Fruit fly (Drosophila melanogaster) whole organism, wandering third instar larva: ENCODE data around the gene CG15544.

Experiments
- Abd-B ChIP-seq: fragments of >200 bp; optimal IDR thresholded peaks from 2 replicates; lab custom pipeline; 2017; ENCODE audit warnings: missing biosample characterization, missing genetic modification characterization
- CG9705 ChIP-seq: fragments of 200-800 bp; sonication (Bioruptor generic); optimal IDR thresholded peaks from 2 replicates; lab custom pipeline; 2018; ENCODE audit warnings: missing biosample characterization, mild to moderate bottlenecking, missing genetic modification characterization
- CrebA ChIP-seq: fragments of 200-800 bp; sonication (Bioruptor generic); optimal IDR thresholded peaks from 2 replicates; lab custom pipeline; 2016; ENCODE audit warnings: missing biosample characterization, mild to moderate bottlenecking, missing genetic modification characterization, borderline replicate concordance
- Dfd ChIP-seq: fragments of >200 bp; optimal IDR thresholded peaks from 2 replicates; lab custom pipeline; 2017; ENCODE audit warnings: missing biosample characterization, missing genetic modification characterization
- Dif ChIP-seq: fragments of 200-275, 200-300 bp; sonication (Bioruptor generic); optimal IDR thresholded peaks from 2 replicates; lab custom pipeline; 2018; ENCODE audit warnings: missing biosample characterization, missing genetic modification characterization; ENCODE audit not compliant: partially characterized antibody
- GATAd ChIP-seq: sonication (Bioruptor generic); optimal IDR thresholded peaks from 2 replicates; lab custom pipeline; 2016; ENCODE audit warnings: missing biosample characterization, missing genetic modification characterization
- HLH106 ChIP-seq: fragments of 200-800 bp; optimal IDR thresholded peaks from 3 replicates; lab custom pipeline; 2019; ENCODE audit warnings: missing biosample characterization, mild to moderate bottlenecking, missing genetic modification characterization, moderate library complexity
- Hr83 ChIP-seq: fragments of 200-300 bp; sonication (Bioruptor generic); optimal IDR thresholded peaks from 2 replicates; lab custom pipeline; 2016; ENCODE audit warnings: missing biosample characterization, mild to moderate bottlenecking, missing genetic modification characterization, moderate library complexity; ENCODE audit not compliant: poor library complexity, severe bottlenecking
- Jra ChIP-seq: sonication (Bioruptor generic); optimal IDR thresholded peaks from 2 replicates; lab custom pipeline; 2016; ENCODE audit warnings: missing biosample characterization, missing genetic modification characterization
- Mio ChIP-seq: sonication (Bioruptor generic); optimal IDR thresholded peaks from 2 replicates; lab custom pipeline; 2016; ENCODE audit warnings: missing biosample characterization, missing genetic modification characterization
- Myc ChIP-seq: fragments of >200 bp; optimal IDR thresholded peaks from 2 replicates; lab custom pipeline; 2017
- N ChIP-seq: fragments of >200 bp; optimal IDR thresholded peaks from 2 replicates; lab custom pipeline; 2018; ENCODE audit warnings: missing biosample characterization, missing external identifiers, missing genetic modification characterization
- Rel ChIP-seq, 2 experiments: fragments of 200-800 bp; sonication (Bioruptor generic) in 1 of 2; optimal IDR thresholded peaks; 2 replicates in 1 of 2; 3 replicates in 1 of 2; lab custom pipeline; 2016 to 2019; ENCODE audit warnings: mild to moderate bottlenecking in 2 of 2, missing biosample characterization in 2 of 2, missing genetic modification characterization in 2 of 2, moderate library complexity in 1 of 2
- Sp1 ChIP-seq: fragments of 200-800 bp; sonication (Bioruptor generic); optimal IDR thresholded peaks from 3 replicates; lab custom pipeline; 2019; ENCODE audit warnings: missing biosample characterization, mild to moderate bottlenecking, missing genetic modification characterization, moderate library complexity
- Vsx2 ChIP-seq: fragments of 200-300, 225-300 bp; sonication (Bioruptor generic); optimal IDR thresholded peaks from 2 replicates; lab custom pipeline; 2018; ENCODE audit warnings: missing biosample characterization, missing genetic modification characterization; ENCODE audit not compliant: partially characterized antibody
- br ChIP-seq: fragments of 200-800 bp; sonication (Bioruptor generic); optimal IDR thresholded peaks from 2 replicates; lab custom pipeline; 2016; ENCODE audit warnings: missing biosample characterization, missing genetic modification characterization
- brk ChIP-seq: fragments of 200-800 bp; sonication (Bioruptor generic); optimal IDR thresholded peaks from 2 replicates; lab custom pipeline; 2016; ENCODE audit warnings: missing biosample characterization, mild to moderate bottlenecking, missing genetic modification characterization
- dl ChIP-seq, 2 experiments: fragments of 175-275, 200-275 bp in 1 of 2; fragments of 200-275 bp in 1 of 2; sonication (Bioruptor generic); optimal IDR thresholded peaks; lab custom pipeline; 2018; ENCODE audit warnings: mild to moderate bottlenecking in 2 of 2, missing biosample characterization in 2 of 2, missing genetic modification characterization in 2 of 2, moderate library complexity in 2 of 2; ENCODE audit not compliant: partially characterized antibody in 2 of 2, insufficient read depth in 1 of 2
- dmrt93B ChIP-seq: fragments of 200-800 bp; sonication (Bioruptor generic); optimal IDR thresholded peaks from 2 replicates; lab custom pipeline; 2018; ENCODE audit warnings: missing biosample characterization, mild to moderate bottlenecking, missing genetic modification characterization
- dsf ChIP-seq: sonication (Bioruptor generic); optimal IDR thresholded peaks from 2 replicates; lab custom pipeline; 2016; ENCODE audit warnings: missing biosample characterization, missing genetic modification characterization, borderline replicate concordance
- ey ChIP-seq: fragments of 200-800 bp; sonication (Bioruptor generic); optimal IDR thresholded peaks from 2 replicates; lab custom pipeline; 2016; ENCODE audit warnings: missing biosample characterization, missing genetic modification characterization
- foxo ChIP-seq, 2 experiments: fragments of 200-800 bp; sonication (Bioruptor generic); optimal IDR thresholded peaks; 2 replicates in 1 of 2; 3 replicates in 1 of 2; lab custom pipeline; 2016 to 2017; ENCODE audit warnings: missing biosample characterization in 2 of 2, missing genetic modification characterization in 2 of 2
- fru ChIP-seq: fragments of 200-800 bp; sonication (Bioruptor generic); optimal IDR thresholded peaks from 3 replicates; lab custom pipeline; 2016; ENCODE audit warnings: missing biosample characterization, mild to moderate bottlenecking, missing genetic modification characterization
- h ChIP-seq: fragments of 200-800 bp; sonication (Bioruptor generic); optimal IDR thresholded peaks from 3 replicates; lab custom pipeline; 2016; ENCODE audit warnings: missing biosample characterization, mild to moderate bottlenecking, missing genetic modification characterization
- jim ChIP-seq: fragments of 175-275, 200-325 bp; sonication (Bioruptor generic); optimal IDR thresholded peaks from 2 replicates; lab custom pipeline; 2016; ENCODE audit warnings: missing biosample characterization, mild to moderate bottlenecking, missing genetic modification characterization
- lola ChIP-seq: fragments of >200 bp; optimal IDR thresholded peaks from 2 replicates; lab custom pipeline; 2017; ENCODE audit warnings: missing biosample characterization, missing genetic modification characterization
- pan ChIP-seq: fragments of >200 bp; optimal IDR thresholded peaks from 2 replicates; lab custom pipeline; 2017
- psq ChIP-seq: fragments of 200-800 bp; sonication (Bioruptor generic); optimal IDR thresholded peaks from 3 replicates; lab custom pipeline; 2017; ENCODE audit warnings: missing biosample characterization, mild to moderate bottlenecking, missing genetic modification characterization, moderate library complexity
- rgr ChIP-seq: fragments of 200-800 bp; sonication (Bioruptor generic); optimal IDR thresholded peaks from 3 replicates; lab custom pipeline; 2016; ENCODE audit warnings: missing biosample characterization, mild to moderate bottlenecking, missing genetic modification characterization
- sage ChIP-seq: fragments of 200-800 bp; sonication (Bioruptor generic); optimal IDR thresholded peaks from 2 replicates; lab custom pipeline; 2016; ENCODE audit warnings: missing biosample characterization, mild to moderate bottlenecking, missing genetic modification characterization
- sv ChIP-seq: fragments of 200-800 bp; sonication (Bioruptor generic); optimal IDR thresholded peaks from 3 replicates; lab custom pipeline; 2016; ENCODE audit warnings: missing biosample characterization, missing genetic modification characterization
- usp ChIP-seq: fragments of >200 bp; optimal IDR thresholded peaks from 2 replicates; lab custom pipeline; 2017; ENCODE audit warnings: missing biosample characterization, missing genetic modification characterization
- woc ChIP-seq: sonication (Bioruptor generic); optimal IDR thresholded peaks from 2 replicates; lab custom pipeline; 2016; ENCODE audit warnings: missing biosample characterization, mild to moderate bottlenecking, missing genetic modification characterization

Gene CG15544

DNA sequence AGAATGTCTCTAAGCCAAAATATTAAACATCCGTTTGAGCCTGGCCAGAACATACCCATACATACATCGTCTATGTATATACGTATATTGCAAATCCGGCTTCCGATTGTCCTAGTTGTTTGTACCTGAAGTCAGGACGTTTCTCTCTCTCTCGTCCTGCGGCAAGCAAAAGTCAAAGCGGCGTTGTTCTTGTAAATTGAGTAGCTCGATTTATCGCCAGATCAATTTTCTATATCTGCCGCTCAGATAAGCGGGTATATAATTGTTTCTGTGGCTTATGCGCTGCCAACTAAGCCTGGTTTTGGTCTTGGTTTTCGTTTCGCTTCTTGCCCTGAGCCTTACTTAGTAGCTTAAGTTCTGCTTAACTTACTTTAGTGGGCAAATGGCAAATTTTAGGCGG lies 29.0 kb downstream of the CG15544 start:
- no peak for TF ChIP-seq pan (lab: Kevin White, UChicago)
- no peak for TF ChIP-seq sage (GFP tag; lab: Kevin White, UChicago)
- TF ChIP-seq dsf (GFP tag; lab: Kevin White, UChicago) = no peak
- no peak for TF ChIP-seq Abd-B (GFP tag; lab: Kevin White, UChicago)
- TF ChIP-seq rgr (GFP tag; lab: Kevin White, UChicago) = no peak
- no peak for TF ChIP-seq GATAd (GFP tag; lab: Kevin White, UChicago)
- TF ChIP-seq psq (GFP tag; lab: Kevin White, UChicago) = no peak

DNA sequence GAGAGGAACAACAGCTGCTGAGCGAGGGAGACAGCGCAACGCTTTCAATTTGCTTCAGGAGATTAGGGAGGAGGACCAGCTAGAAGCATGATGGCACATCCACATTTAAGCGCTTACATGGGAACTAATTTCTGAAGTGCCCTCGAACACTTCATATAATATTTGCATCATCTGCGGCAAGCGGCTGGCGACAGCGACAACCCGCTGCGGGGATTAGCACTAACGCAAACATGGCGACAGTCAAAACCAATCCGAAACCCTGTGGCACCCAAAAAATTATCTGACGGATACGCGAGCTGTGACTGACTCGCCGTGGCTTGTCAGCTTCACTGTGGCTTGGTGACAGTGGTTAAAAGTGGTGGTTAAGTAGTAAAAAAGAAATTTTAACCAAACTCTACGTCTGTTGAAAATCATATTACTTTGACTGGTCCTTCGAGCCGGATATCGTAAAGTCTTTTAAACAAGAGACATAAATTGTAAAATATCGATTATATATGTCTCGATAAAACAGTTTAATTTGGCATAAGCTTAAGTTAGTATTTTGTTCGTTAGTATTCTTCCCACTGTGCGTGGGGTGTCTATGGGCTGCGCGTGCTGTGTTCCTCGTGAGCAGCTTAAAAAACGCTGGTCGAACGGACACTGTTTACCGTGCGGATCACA lies 32.4 kb downstream of the CG15544 start:
- TF ChIP-seq dmrt93B (GFP tag; lab: Kevin White, UChicago) (no peak), GATAd (GFP tag; lab: Kevin White, UChicago) (no peak), Dif (no peak), CG9705 (GFP tag; lab: Kevin White, UChicago) (no peak), dl (GFP tag; optimal IDR thresholded peaks at IDR 0.05; lab: Kevin White, UChicago; ENCODE audit: insufficient read depth in 1 of 2, partially characterized antibody in 2 of 2) (no peak), sv (no peak), woc (GFP tag; lab: Kevin White, UChicago) (no peak), foxo (GFP tag; optimal IDR thresholded peaks at IDR 0.05; lab: Kevin White, UChicago) (no peak), N (GFP tag; lab: Kevin White, UChicago) (no peak), fru (GFP tag; lab: Kevin White, UChicago) (no peak), usp (GFP tag; lab: Kevin White, UChicago) (no peak), HLH106 (tag; lab: Kevin White, UChicago) (no peak), Vsx2 (GFP tag; lab: Kevin White, UChicago) (no peak), pan (lab: Kevin White, UChicago) (no peak), ey (GFP tag; lab: Kevin White, UChicago) (no peak), CrebA (GFP tag; lab: Kevin White, UChicago) (no peak), jim (GFP tag; lab: Kevin White, UChicago) (no peak)
- TF ChIP-seq, all 38 proteins: peak for 0

DNA sequence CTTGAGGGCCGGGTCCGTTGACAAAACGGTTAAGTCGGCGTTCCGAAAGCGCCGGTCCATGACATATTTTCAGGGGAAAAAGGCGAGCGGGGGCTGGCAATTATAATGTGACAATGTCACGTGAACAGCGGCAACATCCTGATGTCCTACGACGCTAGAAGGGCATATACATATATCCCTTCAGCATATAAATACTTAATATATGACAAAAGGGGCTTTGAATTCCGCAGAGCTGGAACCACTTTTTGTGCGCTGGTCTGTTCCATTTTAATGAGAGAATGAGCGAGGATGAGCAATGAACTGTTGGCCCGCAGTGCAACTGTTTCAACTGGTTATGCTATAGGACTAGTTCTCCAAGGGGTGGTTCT lies 32.9 kb downstream of the CG15544 start:
- TF ChIP-seq GATAd (GFP tag; lab: Kevin White, UChicago) (no peak), Sp1 (GFP tag; lab: Kevin White, UChicago) (no peak), fru (GFP tag; lab: Kevin White, UChicago) (no peak), jim (GFP tag; lab: Kevin White, UChicago) (no peak), lola (no peak), Jra (no peak), rgr (GFP tag; lab: Kevin White, UChicago) (no peak), HLH106 (tag; lab: Kevin White, UChicago) (no peak), foxo (GFP tag; optimal IDR thresholded peaks at IDR 0.05; lab: Kevin White, UChicago) (no peak), Abd-B (GFP tag; lab: Kevin White, UChicago) (no peak), sage (GFP tag; lab: Kevin White, UChicago) (no peak), woc (GFP tag; lab: Kevin White, UChicago) (no peak), brk (GFP tag; lab: Kevin White, UChicago) (no peak), ey (GFP tag; lab: Kevin White, UChicago) (no peak), Mio (GFP tag; lab: Kevin White, UChicago) (no peak), Rel (GFP tag; optimal IDR thresholded peaks at IDR 0.05; lab: Kevin White, UChicago) (no peak), Rel (tag; optimal IDR thresholded peaks at IDR 0.05; lab: Kevin White, UChicago) (no peak), h (GFP tag; lab: Kevin White, UChicago) (no peak)

DNA sequence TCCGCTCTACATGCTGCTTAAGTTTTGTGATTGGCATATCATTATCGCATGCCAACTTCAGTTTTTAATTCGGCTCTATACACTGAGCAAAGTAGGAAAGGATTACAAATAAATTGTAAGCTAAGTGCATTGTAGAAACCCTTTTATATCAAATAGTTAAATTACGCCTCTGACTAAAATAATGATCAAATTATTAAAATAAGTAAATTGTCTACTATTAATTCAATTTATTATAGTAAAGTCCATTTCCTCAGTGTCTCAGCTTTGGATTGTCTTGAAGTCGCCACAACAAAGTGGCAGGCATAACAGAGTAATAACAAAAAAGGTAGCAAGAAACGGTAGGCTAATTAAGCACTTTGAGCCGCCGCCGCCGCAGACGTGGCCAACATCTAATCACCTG lies 34.9 kb downstream of the CG15544 start:
- TF ChIP-seq woc (GFP tag; lab: Kevin White, UChicago) (no peak), dl (GFP tag; optimal IDR thresholded peaks at IDR 0.05; lab: Kevin White, UChicago; ENCODE audit: insufficient read depth in 1 of 2, partially characterized antibody in 2 of 2) (no peak), br (no peak), dsf (GFP tag; lab: Kevin White, UChicago) (no peak), Mio (GFP tag; lab: Kevin White, UChicago) (no peak), usp (GFP tag; lab: Kevin White, UChicago) (no peak), Hr83 (no peak), lola (no peak), Vsx2 (GFP tag; lab: Kevin White, UChicago) (no peak), h (GFP tag; lab: Kevin White, UChicago) (no peak), Myc (lab: Kevin White, UChicago) (no peak), dmrt93B (GFP tag; lab: Kevin White, UChicago) (no peak), Dfd (GFP tag; lab: Kevin White, UChicago) (no peak), Dif (no peak)
